Fruit fly (Drosophila melanogaster) ovary, adult (tissue): ENCODE data around the gene CG7739.

Experiments
- CG17801 ChIP-seq: fragments of 200-800 bp; optimal IDR thresholded peaks from 2 replicates; lab custom pipeline; 2019; ENCODE audit warnings: missing biosample characterization, mild to moderate bottlenecking, missing genetic modification characterization, moderate library complexity; ENCODE audit not compliant: partially characterized antibody

Gene CG7739

dm6 chr3L:15588514-15589138 lies 25.8 kb upstream of the CG7739 start, which contains the start of gene RhoGAP71E:
Gene RhoGAP71E, plus strand, starts transcription at chr3L:15588860.
- peak; percentile 69 for TF ChIP-seq CG17801 (GFP tag; lab: Kevin White, UChicago)

- TF ChIP-seq CG17801 (GFP tag; lab: Kevin White, UChicago), result no peak
These were observed 24.8 kb upstream of the CG7739 start, which contains the start of gene CG7656 for dm6 chr3L:15587445-15588381. Gene CG7656, minus strand, starts transcription at chr3L:15588175.

- no peak for TF ChIP-seq CG17801 (GFP tag; lab: Kevin White, UChicago)
These were observed 20.6 kb upstream of the CG7739 start, which contains the start of gene AIMP2 for dm6 chr3L:15583504-15583903. Gene AIMP2, plus strand, starts transcription at chr3L:15583638.

- TF ChIP-seq CG17801 (GFP tag; lab: Kevin White, UChicago), result peak; percentile 44
These were observed 17.6 kb upstream of the CG7739 start, which contains the start of the genes mrn and CG12301 for dm6 chr3L:15580487-15580886. Gene mrn, minus strand, starts transcription at chr3L:15580537. Gene CG12301, plus strand, starts transcription at chr3L:15580800.

- TF ChIP-seq CG17801 (GFP tag; lab: Kevin White, UChicago), result no peak
These were observed 13.5 kb upstream of the CG7739 start, which contains the start of gene Ufsp2 for dm6 chr3L:15576357-15576756. Gene Ufsp2, plus strand, starts transcription at chr3L:15576570.

- TF ChIP-seq CG17801 (GFP tag; lab: Kevin White, UChicago), result no peak
These were observed 7.7 kb upstream of the CG7739 start for dm6 chr3L:15570571-15570970.

dm6 chr3L:15568748-15569147 lies 5.9 kb upstream of the CG7739 start:
- TF ChIP-seq CG17801 (GFP tag; lab: Kevin White, UChicago), result no peak

dm6 chr3L:15566484-15566955 lies 3.7 kb upstream of the CG7739 start:
- peak; percentile 54 for TF ChIP-seq CG17801 (GFP tag; lab: Kevin White, UChicago)

- TF ChIP-seq CG17801 (GFP tag; lab: Kevin White, UChicago), result no peak
These were observed 3.1 kb upstream of the CG7739 start, which contains the start of gene dop for dm6 chr3L:15565829-15566433. Gene dop, plus strand, starts transcription at chr3L:15566013.

- TF ChIP-seq CG17801 (GFP tag; lab: Kevin White, UChicago), result no peak
These were observed 914 bp upstream of the CG7739 start for dm6 chr3L:15563851-15564106.

- no peak for TF ChIP-seq CG17801 (GFP tag; lab: Kevin White, UChicago)
These were observed 173 bp downstream of the CG7739 start for dm6 chr3L:15562727-15563057.

dm6 chr3L:15553993-15554644 lies 8.7 kb downstream of the CG7739 start, which contains the start of gene AGO2:
Gene AGO2, plus strand, starts transcription at chr3L:15554113.
- peak; percentile 67 for TF ChIP-seq CG17801 (GFP tag; lab: Kevin White, UChicago)

dm6 chr3L:15548843-15549242 lies 14.0 kb downstream of the CG7739 start:
- TF ChIP-seq CG17801 (GFP tag; lab: Kevin White, UChicago), result no peak

- TF ChIP-seq CG17801 (GFP tag; lab: Kevin White, UChicago), result no peak
These were observed 15.6 kb downstream of the CG7739 start for dm6 chr3L:15547187-15547790.
